Worm (Caenorhabditis elegans) whole organism, L4 larva: Measurements from ENCODE around the gene Y17G9A.2.

ENCODE experiments used
- D1046.2 ChIP-seq: fragments of 200-800 bp; sonication (Bioruptor generic); IDR thresholded peaks from 2 replicates; pipeline ENCODE4 v1.3.6; 2022; ENCODE audit warnings: missing genetic modification characterization, missing compliant biosample characterization
- R02D3.7 ChIP-seq: fragments of 150-350 bp; sonication (generic microtip); optimal IDR thresholded peaks from 3 replicates; lab custom pipeline; 2014; ENCODE audit warnings: missing biosample characterization, missing genetic modification characterization
- T20F7.1 ChIP-seq: fragments of 200-800 bp; sonication (Bioruptor generic); optimal IDR thresholded peaks from 2 replicates; lab custom pipeline; 2018; ENCODE audit warnings: mild to moderate bottlenecking, missing genetic modification characterization, missing compliant biosample characterization
- Y48G9A.11 ChIP-seq: fragments of 200-800 bp; sonication (Bioruptor generic); IDR thresholded peaks from 2 replicates; pipeline ENCODE4 v1.3.6; 2022; ENCODE audit warnings: missing genetic modification reagents, missing genetic modification characterization, missing compliant biosample characterization
- ZK337.2 ChIP-seq: fragments of 200-800 bp; sonication (Bioruptor generic); IDR thresholded peaks from 2 replicates; pipeline ENCODE4 v1.3.6; 2022; ENCODE audit warnings: missing genetic modification reagents, missing genetic modification characterization, missing compliant biosample characterization
- arid-1 ChIP-seq: fragments of 200-800 bp; sonication (Bioruptor generic); conservative IDR thresholded peaks from 2 replicates; pipeline ENCODE4 v1.3.6; 2022; ENCODE audit warnings: missing genetic modification reagents, missing genetic modification characterization, missing compliant biosample characterization
- ceh-28 ChIP-seq: fragments of 150-350 bp; optimal IDR thresholded peaks from 2 replicates; lab custom pipeline; 2014; ENCODE audit warnings: missing biosample characterization, missing genetic modification reagents, missing genetic modification characterization
- ceh-44 ChIP-seq: fragments of 200-800 bp; sonication (Bioruptor generic); IDR thresholded peaks from 2 replicates; pipeline ENCODE4 v1.3.6; 2022; ENCODE audit warnings: missing genetic modification reagents, missing genetic modification characterization, missing compliant biosample characterization
- ceh-82 ChIP-seq: sonication (generic microtip); optimal IDR thresholded peaks from 2 replicates; lab custom pipeline; 2017; ENCODE audit warnings: missing biosample characterization, missing genetic modification characterization
- ces-1 ChIP-seq: fragments of 150-350 bp; sonication (generic microtip); optimal IDR thresholded peaks from 4 replicates; lab custom pipeline; 2014; ENCODE audit warnings: missing biosample characterization, missing genetic modification reagents, missing genetic modification characterization
- ctbp-1 ChIP-seq: fragments of 200-800 bp; sonication (Bioruptor generic); IDR thresholded peaks from 2 replicates; pipeline ENCODE4 v1.3.6; 2022; ENCODE audit warnings: missing genetic modification reagents, missing genetic modification characterization, missing compliant biosample characterization
- daf-16 ChIP-seq, 3 experiments: sonication (generic microtip); optimal IDR thresholded peaks; 2 replicates each; lab custom pipeline; 2016 to 2017; ENCODE audit warnings: missing genetic modification characterization in 3 of 3, missing genetic modification reagents in 3 of 3, mild to moderate bottlenecking in 2 of 3, missing compliant biosample characterization in 2 of 3, missing biosample characterization in 1 of 3, moderate library complexity in 1 of 3
- daf-19 ChIP-seq: fragments of 200-800 bp; sonication (Bioruptor generic); conservative IDR thresholded peaks from 2 replicates; pipeline ENCODE4 v1.3.6; 2022; ENCODE audit warnings: missing genetic modification characterization, missing compliant biosample characterization
- daf-8 ChIP-seq: fragments of 200-800 bp; sonication (Bioruptor generic); IDR thresholded peaks from 2 replicates; pipeline ENCODE4 v1.3.6; 2022; ENCODE audit warnings: missing genetic modification characterization, missing compliant biosample characterization
- dmd-8 ChIP-seq: fragments of 200-800 bp; sonication (Bioruptor generic); IDR thresholded peaks from 2 replicates; pipeline ENCODE4 v1.3.6; 2022; ENCODE audit warnings: missing genetic modification characterization, missing compliant biosample characterization
- dve-1 ChIP-seq: sonication (generic microtip); optimal IDR thresholded peaks from 2 replicates; lab custom pipeline; 2017; ENCODE audit warnings: antibody characterized with exemption, mild to moderate bottlenecking, missing genetic modification characterization, missing compliant biosample characterization; ENCODE audit not compliant: insufficient read depth
- egl-27 ChIP-seq: sonication (generic microtip); optimal IDR thresholded peaks from 3 replicates; lab custom pipeline; 2017; ENCODE audit warnings: missing biosample characterization, missing genetic modification reagents, missing genetic modification characterization
- lin-15B ChIP-seq: fragments of 150-350 bp; sonication (generic microtip); optimal IDR thresholded peaks from 3 replicates; lab custom pipeline; 2014; ENCODE audit warnings: missing biosample characterization, missing genetic modification characterization
- lin-39 ChIP-seq: fragments of 150-350 bp; optimal IDR thresholded peaks from 2 replicates; lab custom pipeline; 2014; ENCODE audit warnings: missing biosample characterization, missing genetic modification reagents, missing genetic modification characterization
- lir-3 ChIP-seq: sonication (generic microtip); optimal IDR thresholded peaks from 2 replicates; lab custom pipeline; 2016; ENCODE audit warnings: mild to moderate bottlenecking, missing genetic modification characterization, missing compliant biosample characterization
- mes-2 ChIP-seq: sonication (generic microtip); optimal IDR thresholded peaks from 2 replicates; lab custom pipeline; 2016; ENCODE audit warnings: missing genotype, mild to moderate bottlenecking, missing genetic modification characterization, missing compliant biosample characterization; ENCODE audit not compliant: poor library complexity, severe bottlenecking
- nhr-11 ChIP-seq: fragments of 150-350 bp; optimal IDR thresholded peaks from 2 replicates; lab custom pipeline; 2014; ENCODE audit warnings: missing biosample characterization, missing genetic modification characterization
- nhr-237 ChIP-seq: sonication (generic microtip); optimal IDR thresholded peaks from 2 replicates; lab custom pipeline; 2017; ENCODE audit warnings: missing biosample characterization, missing genetic modification characterization
- nhr-28 ChIP-seq: fragments of 150-350 bp; optimal IDR thresholded peaks from 2 replicates; lab custom pipeline; 2014; ENCODE audit warnings: missing biosample characterization, missing genetic modification characterization
- nhr-42 ChIP-seq: fragments of 200-800 bp; sonication (Bioruptor generic); IDR thresholded peaks from 2 replicates; pipeline ENCODE4 v1.3.6; 2022; ENCODE audit warnings: missing genetic modification characterization, missing compliant biosample characterization
- nhr-48 ChIP-seq: sonication (generic microtip); optimal IDR thresholded peaks from 2 replicates; lab custom pipeline; 2016; ENCODE audit warnings: mild to moderate bottlenecking, missing genetic modification characterization, missing compliant biosample characterization
- nhr-76 ChIP-seq: fragments of 150-350 bp; optimal IDR thresholded peaks from 2 replicates; lab custom pipeline; 2014; ENCODE audit warnings: missing biosample characterization, missing genetic modification characterization
- nhr-77 ChIP-seq: fragments of 150-350 bp; optimal IDR thresholded peaks from 2 replicates; lab custom pipeline; 2014; ENCODE audit warnings: missing biosample characterization, missing genetic modification characterization
- pqm-1 ChIP-seq: sonication (generic microtip); optimal IDR thresholded peaks from 2 replicates; lab custom pipeline; 2017; ENCODE audit warnings: missing biosample characterization, missing genetic modification characterization
- rbr-2 ChIP-seq: sonication (generic microtip); optimal IDR thresholded peaks from 2 replicates; lab custom pipeline; 2016; ENCODE audit warnings: missing genotype, missing genetic modification characterization, missing compliant biosample characterization
- skn-1 ChIP-seq: fragments of 150-350 bp; optimal IDR thresholded peaks from 2 replicates; lab custom pipeline; 2014; ENCODE audit warnings: missing biosample characterization, missing genetic modification characterization
- snpc-1.2 ChIP-seq: fragments of 200-800 bp; sonication (Bioruptor generic); IDR thresholded peaks from 2 replicates; pipeline ENCODE4 v1.3.6; 2022; ENCODE audit warnings: missing genetic modification reagents, missing genetic modification characterization, missing compliant biosample characterization
- tra-1 ChIP-seq: fragments of 200-800 bp; sonication (Bioruptor generic); IDR thresholded peaks from 2 replicates; pipeline ENCODE4 v1.3.6; 2022; ENCODE audit warnings: missing genetic modification reagents, missing genetic modification characterization, missing compliant biosample characterization
- unc-39 ChIP-seq: sonication (generic microtip); optimal IDR thresholded peaks from 2 replicates; lab custom pipeline; 2017; ENCODE audit warnings: missing biosample characterization, missing genetic modification characterization
- zag-1 ChIP-seq: fragments of 150-350 bp; optimal IDR thresholded peaks from 2 replicates; lab custom pipeline; 2014; ENCODE audit warnings: missing biosample characterization, missing genetic modification characterization
- zip-11 ChIP-seq: fragments of 200-800 bp; sonication (Bioruptor generic); IDR thresholded peaks from 2 replicates; pipeline ENCODE4 v1.3.6; 2022; ENCODE audit warnings: missing genetic modification characterization, missing compliant biosample characterization
- ztf-11 ChIP-seq: fragments of 150-350 bp; optimal IDR thresholded peaks from 2 replicates; lab custom pipeline; 2014; ENCODE audit warnings: missing biosample characterization, missing genetic modification characterization

Y17G9A.2 gene

ce11 chrIV:4864524-4864923 lies 8.4 kb upstream of the Y17G9A.2 start:
- TF ChIP-seq unc-39 (tag; lab: Kevin White, UChicago) (no peak), snpc-1.2 (GFP tag; lab: Robert Waterston, UW) (peak; percentile 94), nhr-42 (GFP tag; lab: Robert Waterston, UW) (no peak), dmd-8 (GFP tag; lab: Robert Waterston, UW) (no peak)

ce11 chrIV:4861449-4861848 lies 5.4 kb upstream of the Y17G9A.2 start, which contains the start of the genes Y17G9A.4 and str-173:
TSS of gene Y17G9A.4 (minus strand) at chrIV:4861549.
TSS of gene str-173 (plus strand) at chrIV:4861773.
- TF ChIP-seq rbr-2: no peak
- TF ChIP-seq daf-8 (GFP tag; lab: Robert Waterston, UW): no peak
- TF ChIP-seq Y48G9A.11 (GFP tag; lab: Robert Waterston, UW): no peak
- TF ChIP-seq ceh-28: no peak
- no peak for TF ChIP-seq T20F7.1
- no peak for TF ChIP-seq zip-11 (GFP tag; lab: Robert Waterston, UW)
- TF ChIP-seq mes-2 (tag; lab: Kevin White, UChicago): no peak
- TF ChIP-seq lin-15B (tag; lab: Kevin White, UChicago): no peak
- no peak for TF ChIP-seq zag-1 (tag; lab: Kevin White, UChicago)
- TF ChIP-seq daf-19: no peak
- no peak for TF ChIP-seq nhr-11 (tag; lab: Kevin White, UChicago)
- TF ChIP-seq arid-1: no peak
- no peak for TF ChIP-seq nhr-77 (tag; lab: Kevin White, UChicago)
- no peak for TF ChIP-seq dve-1
- no peak for TF ChIP-seq egl-27 (tag; lab: Kevin White, UChicago)
- TF ChIP-seq, all 104 proteins: peak for 0

- TF ChIP-seq dve-1: no peak
- no peak for TF ChIP-seq nhr-237 (tag; lab: Kevin White, UChicago)
- no peak for TF ChIP-seq D1046.2 (GFP tag; lab: Robert Waterston, UW)
Measured at ce11 chrIV:4858573-4858972, 2.5 kb upstream of the Y17G9A.2 start, which contains the start of gene Y17G9A.3. TSS of gene Y17G9A.3 (minus strand) at chrIV:4858673.

DNA sequence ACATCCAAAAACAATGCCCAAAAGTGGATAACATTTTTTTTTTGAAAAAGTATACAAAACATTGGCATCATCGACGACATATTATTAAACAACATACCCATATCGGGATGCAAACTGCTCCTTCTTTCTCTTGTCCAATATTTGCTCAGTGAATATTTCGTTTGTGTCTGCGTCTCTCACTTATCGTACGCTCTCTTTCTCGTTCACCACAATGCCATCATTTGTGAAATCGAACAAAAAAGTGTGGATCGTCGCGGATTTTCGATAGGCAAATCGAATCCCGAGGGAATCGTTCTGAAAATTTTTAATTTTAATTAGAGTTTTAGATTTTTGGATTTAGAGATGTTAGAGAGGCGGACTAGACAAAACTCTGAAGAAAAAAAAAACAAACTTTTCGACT lies 9.3 kb downstream of the Y17G9A.2 start, which contains the start of gene tat-2:
TSS of gene tat-2 (minus strand) at position 101 of the 400 bp plus-strand sequence.
- no peak for TF ChIP-seq daf-16 (GFP tag; optimal IDR thresholded peaks at IDR 0.05; lab: Kevin White, UChicago)
- no peak for TF ChIP-seq daf-16 (tag; optimal IDR thresholded peaks at IDR 0.05; lab: Kevin White, UChicago)
- TF ChIP-seq R02D3.7 (tag; lab: Kevin White, UChicago): no peak
- TF ChIP-seq nhr-48 (tag; lab: Kevin White, UChicago): no peak
- no peak for TF ChIP-seq rbr-2
- no peak for TF ChIP-seq lin-39
- no peak for TF ChIP-seq ceh-44
- no peak for TF ChIP-seq ces-1 (GFP tag; lab: Kevin White, UChicago)
- TF ChIP-seq nhr-42 (GFP tag; lab: Robert Waterston, UW): no peak
- no peak for TF ChIP-seq ceh-82 (tag; lab: Kevin White, UChicago)
- no peak for TF ChIP-seq skn-1 (tag; lab: Kevin White, UChicago)
- no peak for TF ChIP-seq lir-3 (tag; lab: Kevin White, UChicago)
- TF ChIP-seq ztf-11 (tag; lab: Kevin White, UChicago): no peak
- no peak for TF ChIP-seq nhr-76 (tag; lab: Kevin White, UChicago)

DNA sequence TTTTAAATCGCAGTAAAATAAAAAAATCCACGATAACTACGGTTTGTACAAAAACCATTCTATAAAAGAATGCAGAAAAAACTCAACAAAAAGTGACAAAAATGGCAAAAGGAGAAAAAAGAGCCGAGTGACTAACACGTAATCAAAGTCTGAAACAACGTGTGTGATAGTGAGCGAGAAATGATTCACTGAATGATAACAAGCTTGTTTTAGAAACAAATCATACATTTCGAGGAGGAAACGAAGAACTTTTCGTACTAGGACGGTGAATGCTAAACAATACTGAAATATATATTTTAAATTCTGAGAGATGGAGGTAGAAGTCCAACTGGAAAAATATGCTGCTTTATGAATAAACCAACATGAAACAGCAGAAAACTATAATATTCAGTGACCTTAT lies 14.1 kb downstream of the Y17G9A.2 start:
- TF ChIP-seq nhr-28 (tag; lab: Kevin White, UChicago) (peak; percentile 8), ctbp-1 (GFP tag; lab: Robert Waterston, UW) (no peak), pqm-1 (tag; lab: Kevin White, UChicago) (peak; percentile 69), tra-1 (GFP tag; lab: Robert Waterston, UW) (no peak), ZK337.2 (GFP tag; lab: Robert Waterston, UW) (no peak)
